Worm (Caenorhabditis elegans): ENCODE results near the gene F21C10.19.
A peak's percentile ranks its signal among the peaks of the same experiment; 100 is the strongest.

Gene F21C10.19

DNA sequence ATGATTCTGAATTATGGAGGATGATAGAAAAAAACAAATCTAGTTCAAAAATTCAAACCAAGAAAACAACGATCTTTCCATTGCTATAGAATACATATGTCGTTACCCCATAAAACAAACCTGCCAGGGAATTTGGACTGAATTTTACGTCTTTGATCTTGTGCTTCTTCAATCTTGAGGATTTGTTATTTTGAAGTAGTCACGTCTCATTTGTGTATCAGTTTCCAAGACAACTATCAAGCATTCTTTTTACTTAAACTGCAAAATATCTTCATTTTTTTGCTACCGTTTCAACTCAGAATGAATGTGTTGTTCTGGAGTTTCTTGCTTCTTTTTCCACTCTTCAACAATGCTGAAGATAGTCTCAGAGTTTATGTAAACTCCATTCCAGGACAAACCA is at the start of gene F21C10.19:
Gene F21C10.19, plus strand, starts transcription at position 301 of the 400 bp plus-strand sequence.
- no peak for TF ChIP-seq C04F5.9 (tag; optimal IDR thresholded peaks at IDR 0.05)
- TF ChIP-seq ces-1 (GFP tag; optimal IDR thresholded peaks at IDR 0.05): no peak
- TF ChIP-seq efl-1 (optimal IDR thresholded peaks at IDR 0.05): no peak
- peak in 1 of 2 experiments; percentile 60 for TF ChIP-seq efl-1 (GFP tag; optimal IDR thresholded peaks at IDR 0.05 in 1 of 2)
- no peak for TF ChIP-seq blmp-1 (tag; optimal IDR thresholded peaks at IDR 0.05)

ce11 chrV:9081410-9081809 is 49.5 kb upstream of the F21C10.19 start:
- TF ChIP-seq elt-2 (tag; optimal IDR thresholded peaks at IDR 0.05) (peak; percentile 26), jun-1 (tag; optimal IDR thresholded peaks at IDR 0.05) (peak; percentile 16), egl-27 (tag; optimal IDR thresholded peaks at IDR 0.05) (no peak), mdl-1 (tag; optimal IDR thresholded peaks at IDR 0.05) (peak in 1 of 2 experiments; percentile 7), lin-14 (GFP tag; optimal IDR thresholded peaks at IDR 0.05) (peak; percentile 24)

ce11 chrV:9082350-9082749 is 48.5 kb upstream of the F21C10.19 start:
- TF ChIP-seq blmp-1 (tag; optimal IDR thresholded peaks at IDR 0.05): peak; percentile 62
- no peak for TF ChIP-seq mab-9 (GFP tag; IDR thresholded peaks at IDR 0.05)

DNA sequence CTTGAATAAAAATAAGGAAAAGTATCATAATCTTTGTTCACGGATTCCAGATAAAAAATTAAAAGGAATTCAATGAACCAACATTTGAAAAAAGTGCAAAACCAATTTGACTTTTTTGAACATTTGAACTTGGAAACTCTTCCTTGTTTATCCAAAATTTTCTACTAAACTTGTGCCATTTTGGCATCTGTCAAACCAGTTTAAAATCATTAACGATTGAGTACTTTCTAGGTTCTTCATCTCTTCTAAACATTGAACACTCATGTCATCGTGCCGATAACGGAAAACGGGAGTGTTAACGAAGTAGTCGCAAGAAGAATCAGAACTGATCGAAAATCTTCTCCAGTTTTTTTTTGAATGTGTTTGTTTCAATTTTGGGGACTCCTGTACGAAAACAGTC is 46.6 kb upstream of the F21C10.19 start:
- TF ChIP-seq nhr-20 (tag; optimal IDR thresholded peaks at IDR 0.05): peak; percentile 39
- peak; percentile 40 for TF ChIP-seq lin-14 (GFP tag; optimal IDR thresholded peaks at IDR 0.05)
- no peak for TF ChIP-seq ceh-88 (GFP tag; IDR thresholded peaks at IDR 0.05)
- TF ChIP-seq zag-1 (tag; optimal IDR thresholded peaks at IDR 0.05): no peak
- TF ChIP-seq fos-1 (tag; optimal IDR thresholded peaks at IDR 0.05): no peak
- no peak for TF ChIP-seq sup-37 (GFP tag; optimal IDR thresholded peaks at IDR 0.05)
- TF ChIP-seq ceh-82 (tag; optimal IDR thresholded peaks at IDR 0.05): no peak
- no peak for TF ChIP-seq unc-30 (tag; optimal IDR thresholded peaks at IDR 0.05)
- TF ChIP-seq dsc-1 (tag; optimal IDR thresholded peaks at IDR 0.05): no peak
- no peak for TF ChIP-seq dpl-1 (GFP tag; optimal IDR thresholded peaks at IDR 0.05)
- TF ChIP-seq tbx-2 (tag; optimal IDR thresholded peaks at IDR 0.05): peak; percentile 27
- TF ChIP-seq alr-1 (tag; optimal IDR thresholded peaks at IDR 0.05; ENCODE audit: borderline replicate concordance): no peak
- TF ChIP-seq mef-2 (tag; optimal IDR thresholded peaks at IDR 0.05): no peak
- no peak for TF ChIP-seq nhr-12 (tag; optimal IDR thresholded peaks at IDR 0.05)
- no peak for TF ChIP-seq nhr-11 (tag; optimal IDR thresholded peaks at IDR 0.05)
- TF ChIP-seq ceh-90 (tag; optimal IDR thresholded peaks at IDR 0.05): no peak
- no peak for TF ChIP-seq unc-62 (GFP tag; optimal IDR thresholded peaks at IDR 0.05)
- TF ChIP-seq unc-86 (tag; optimal IDR thresholded peaks at IDR 0.05): no peak
- TF ChIP-seq aha-1 (tag; optimal IDR thresholded peaks at IDR 0.05): no peak
- no peak for TF ChIP-seq fkh-4 (tag; optimal IDR thresholded peaks at IDR 0.05; ENCODE audit: borderline replicate concordance)
- TF ChIP-seq blmp-1 (tag; optimal IDR thresholded peaks at IDR 0.05): peak; percentile 47
- no peak for TF ChIP-seq nhr-28 (tag; optimal IDR thresholded peaks at IDR 0.05)
- TF ChIP-seq ets-5 (GFP tag; IDR thresholded peaks at IDR 0.05): no peak
- TF ChIP-seq elt-2 (tag; optimal IDR thresholded peaks at IDR 0.05): no peak
- TF ChIP-seq swsn-7 (tag; optimal IDR thresholded peaks at IDR 0.05): no peak
- no peak for TF ChIP-seq vab-15 (tag; optimal IDR thresholded peaks at IDR 0.05)
- TF ChIP-seq pqm-1 (tag; optimal IDR thresholded peaks at IDR 0.05): no peak
- TF ChIP-seq sptf-1 (tag; optimal IDR thresholded peaks at IDR 0.05): no peak
- TF ChIP-seq tlp-1 (tag; optimal IDR thresholded peaks at IDR 0.05): no peak
- TF ChIP-seq xbp-1 (tag; optimal IDR thresholded peaks at IDR 0.05): no peak
- TF ChIP-seq mdl-1 (tag; optimal IDR thresholded peaks at IDR 0.05): no peak
- peak in 1 of 2 experiments; percentile 24 for TF ChIP-seq lin-35 (GFP tag; optimal IDR thresholded peaks at IDR 0.05)
- no peak for TF ChIP-seq nhr-90 (tag; optimal IDR thresholded peaks at IDR 0.05; ENCODE audit: poor library complexity)
- no peak for TF ChIP-seq aly-2 (tag; optimal IDR thresholded peaks at IDR 0.05)
- no peak for TF ChIP-seq snpc-4 (tag; optimal IDR thresholded peaks at IDR 0.05)
- TF ChIP-seq lin-15B (tag; optimal IDR thresholded peaks at IDR 0.05): no peak
- TF ChIP-seq nhr-71 (tag; optimal IDR thresholded peaks at IDR 0.05): peak; percentile 32
- TF ChIP-seq grh-1 (GFP tag; IDR thresholded peaks at IDR 0.05): peak; percentile 53
- no peak for TF ChIP-seq ces-1 (GFP tag; optimal IDR thresholded peaks at IDR 0.05)
- TF ChIP-seq C16A3.4 (tag; optimal IDR thresholded peaks at IDR 0.05): no peak
- no peak for TF ChIP-seq hlh-4 (tag; optimal IDR thresholded peaks at IDR 0.05)
- no peak for TF ChIP-seq lin-13 (GFP tag; optimal IDR thresholded peaks at IDR 0.05)

Data from whole organism, L1 larva.